Fruit fly (Drosophila melanogaster) whole organism, prepupa: ENCODE results near the gene Rev1.

Source experiments
- Blimp-1 ChIP-seq: fragments of 200-800 bp; sonication (Bioruptor generic); optimal IDR thresholded peaks from 3 replicates; lab custom pipeline; 2017; ENCODE audit warnings: missing biosample characterization, missing genetic modification characterization, mild to moderate bottlenecking, moderate library complexity, missing genetic modification reagents
- CG10631 ChIP-seq: fragments of 200-800 bp; sonication (Bioruptor generic); optimal IDR thresholded peaks from 2 replicates; lab custom pipeline; 2016; ENCODE audit warnings: missing biosample characterization, missing genetic modification characterization
- CG11294 ChIP-seq: fragments of 200-800 bp; sonication (Bioruptor generic); IDR thresholded peaks from 2 replicates; pipeline ENCODE4 v1.3.6; 2022; ENCODE audit warnings: missing biosample characterization, missing genetic modification characterization
- CG11902 ChIP-seq: fragments of 200-800 bp; sonication (Bioruptor generic); optimal IDR thresholded peaks from 3 replicates; lab custom pipeline; 2016; ENCODE audit warnings: missing biosample characterization, missing genetic modification characterization
- CG15336 ChIP-seq: fragments of 200-800 bp; sonication (Bioruptor generic); IDR thresholded peaks from 2 replicates; pipeline ENCODE4 v1.3.6; 2022; ENCODE audit warnings: missing biosample characterization, missing genetic modification characterization
- CG16779 ChIP-seq: fragments of 200-800 bp; sonication (Bioruptor generic); optimal IDR thresholded peaks from 3 replicates; lab custom pipeline; 2017; ENCODE audit warnings: missing biosample characterization, mild to moderate bottlenecking, missing genetic modification characterization
- CG3032 ChIP-seq: fragments of 200-800 bp; optimal IDR thresholded peaks from 2 replicates; lab custom pipeline; 2019; ENCODE audit warnings: missing biosample characterization, mild to moderate bottlenecking, missing genetic modification characterization, moderate library complexity
- CG31627 ChIP-seq: fragments of 200-800 bp; sonication (Bioruptor generic); optimal IDR thresholded peaks from 3 replicates; lab custom pipeline; 2016; ENCODE audit warnings: missing biosample characterization, missing genetic modification characterization
- CG34406 ChIP-seq: fragments of 200-800 bp; sonication (Bioruptor generic); optimal IDR thresholded peaks from 3 replicates; lab custom pipeline; 2016; ENCODE audit warnings: missing biosample characterization, missing genetic modification characterization
- CG3919 ChIP-seq: fragments of 200-800 bp; sonication (Bioruptor generic); optimal IDR thresholded peaks from 3 replicates; lab custom pipeline; 2016; ENCODE audit warnings: missing biosample characterization, missing genetic modification characterization
- CG4318 ChIP-seq: fragments of 200-800 bp; sonication (Bioruptor generic); optimal IDR thresholded peaks from 3 replicates; lab custom pipeline; 2017; ENCODE audit warnings: missing biosample characterization, mild to moderate bottlenecking, missing genetic modification characterization
- CG6163 ChIP-seq: fragments of 200-800 bp; sonication (Bioruptor generic); IDR thresholded peaks from 3 replicates; pipeline ENCODE4 v1.3.6; 2022; ENCODE audit warnings: missing biosample characterization, missing genetic modification characterization
- CG6276 ChIP-seq: fragments of 200-800 bp; sonication (Bioruptor generic); optimal IDR thresholded peaks from 2 replicates; lab custom pipeline; 2017; ENCODE audit warnings: missing biosample characterization, mild to moderate bottlenecking, missing genetic modification characterization
- CG6792 ChIP-seq: fragments of 200-800 bp; sonication (Bioruptor generic); optimal IDR thresholded peaks from 3 replicates; lab custom pipeline; 2016; ENCODE audit warnings: missing biosample characterization, missing genetic modification characterization
- CG6854 ChIP-seq: fragments of 200-800 bp; sonication (Bioruptor generic); optimal IDR thresholded peaks from 2 replicates; lab custom pipeline; 2017; ENCODE audit warnings: missing biosample characterization, mild to moderate bottlenecking, missing genetic modification characterization
- CG8119 ChIP-seq: fragments of 200-800 bp; sonication (Bioruptor generic); IDR thresholded peaks from 3 replicates; pipeline ENCODE4 v1.3.6; 2022; ENCODE audit warnings: missing biosample characterization, missing genetic modification characterization
- CG8319 ChIP-seq: fragments of 200-800 bp; sonication (Bioruptor generic); optimal IDR thresholded peaks from 3 replicates; lab custom pipeline; 2016; ENCODE audit warnings: missing biosample characterization, missing genetic modification characterization
- CG9139 ChIP-seq: fragments of 200-800 bp; sonication (Bioruptor generic); optimal IDR thresholded peaks from 3 replicates; lab custom pipeline; 2017; ENCODE audit warnings: missing biosample characterization, mild to moderate bottlenecking, missing genetic modification characterization
- Eip78C ChIP-seq: fragments of 200-800 bp; sonication (Bioruptor generic); peaks from one replicate; lab custom pipeline; 2016; ENCODE audit warnings: missing biosample characterization, missing genetic modification characterization
- Ets21C ChIP-seq: fragments of 200-800 bp; sonication (Bioruptor generic); optimal IDR thresholded peaks from 3 replicates; lab custom pipeline; 2016; ENCODE audit warnings: missing biosample characterization, missing genetic modification characterization
- Ets96B ChIP-seq: fragments of 200-800 bp; optimal IDR thresholded peaks from 2 replicates; lab custom pipeline; 2019; ENCODE audit warnings: missing biosample characterization, mild to moderate bottlenecking, missing genetic modification characterization, moderate library complexity
- Hr4 ChIP-seq: fragments of 200-800 bp; sonication (Bioruptor generic); optimal IDR thresholded peaks from 3 replicates; lab custom pipeline; 2016; ENCODE audit warnings: missing biosample characterization, missing genetic modification characterization
- Lpt ChIP-seq: fragments of 200-800 bp; sonication (Bioruptor generic); optimal IDR thresholded peaks from 3 replicates; lab custom pipeline; 2016; ENCODE audit warnings: missing biosample characterization, missing genetic modification characterization
- Met ChIP-seq: fragments of 200-800 bp; sonication (Bioruptor generic); optimal IDR thresholded peaks from 3 replicates; lab custom pipeline; 2016; ENCODE audit warnings: missing biosample characterization, missing genetic modification characterization
- OdsH ChIP-seq: fragments of 200-800 bp; sonication (Bioruptor generic); optimal IDR thresholded peaks from 3 replicates; lab custom pipeline; 2016; ENCODE audit warnings: missing biosample characterization, missing genetic modification characterization
- Smox ChIP-seq: fragments of 200-800 bp; sonication (Bioruptor generic); optimal IDR thresholded peaks from 3 replicates; lab custom pipeline; 2016; ENCODE audit warnings: missing biosample characterization, missing genetic modification characterization
- Sox15 ChIP-seq: fragments of 200-800 bp; sonication (Bioruptor generic); optimal IDR thresholded peaks from 3 replicates; lab custom pipeline; 2016; ENCODE audit warnings: missing biosample characterization, missing genetic modification characterization
- acj6 ChIP-seq: fragments of 200-800 bp; sonication (Bioruptor generic); optimal IDR thresholded peaks from 3 replicates; lab custom pipeline; 2016; ENCODE audit warnings: missing biosample characterization, missing genetic modification characterization
- cyc ChIP-seq: fragments of 200-800 bp; sonication (Bioruptor generic); optimal IDR thresholded peaks from 3 replicates; lab custom pipeline; 2016; ENCODE audit warnings: missing biosample characterization, missing genetic modification characterization
- dac ChIP-seq: fragments of 200-800 bp; sonication (Bioruptor generic); optimal IDR thresholded peaks from 2 replicates; lab custom pipeline; 2017; ENCODE audit warnings: missing biosample characterization, mild to moderate bottlenecking, missing genetic modification characterization
- dsx ChIP-seq: fragments of 200-800 bp; optimal IDR thresholded peaks from 3 replicates; lab custom pipeline; 2019; ENCODE audit warnings: missing biosample characterization, mild to moderate bottlenecking, missing genetic modification characterization, moderate library complexity; ENCODE audit not compliant: poor library complexity, severe bottlenecking
- eg ChIP-seq: fragments of 200-800 bp; sonication (Bioruptor generic); IDR thresholded peaks from 3 replicates; pipeline ENCODE4 v1.3.6; 2022; ENCODE audit warnings: missing biosample characterization, missing genetic modification characterization
- esn ChIP-seq: fragments of 200-800 bp; sonication (Bioruptor generic); optimal IDR thresholded peaks from 2 replicates; lab custom pipeline; 2016; ENCODE audit warnings: missing biosample characterization, mild to moderate bottlenecking, missing genetic modification characterization, moderate library complexity
- fd59A ChIP-seq: fragments of 200-800 bp; sonication (Bioruptor generic); optimal IDR thresholded peaks from 2 replicates; lab custom pipeline; 2017; ENCODE audit warnings: missing biosample characterization, mild to moderate bottlenecking, missing genetic modification characterization, missing genetic modification reagents
- fkh ChIP-seq: fragments of 200-800 bp; sonication (Bioruptor generic); optimal IDR thresholded peaks from 3 replicates; lab custom pipeline; 2017; ENCODE audit warnings: missing biosample characterization, mild to moderate bottlenecking, missing genetic modification characterization, moderate library complexity
- pdm3 ChIP-seq: fragments of 200-800 bp; sonication (Bioruptor generic); optimal IDR thresholded peaks from 3 replicates; lab custom pipeline; 2016; ENCODE audit warnings: missing biosample characterization, missing genetic modification characterization
- salr ChIP-seq, 2 experiments: fragments of 200-800 bp; sonication (Bioruptor generic); optimal IDR thresholded peaks; 3 replicates each; lab custom pipeline; 2016 to 2018; ENCODE audit warnings: missing biosample characterization in 2 of 2, missing genetic modification characterization in 2 of 2, mild to moderate bottlenecking in 1 of 2
- ss ChIP-seq, 2 experiments: fragments of 200-800 bp; sonication (Bioruptor generic); optimal IDR thresholded peaks; 2 replicates in 1 of 2; 3 replicates in 1 of 2; lab custom pipeline; 2017 to 2018; ENCODE audit warnings: mild to moderate bottlenecking in 2 of 2, missing biosample characterization in 2 of 2, missing genetic modification characterization in 2 of 2, moderate library complexity in 1 of 2
- svp ChIP-seq: fragments of 200-800 bp; sonication (Bioruptor generic); peaks from one replicate; lab custom pipeline; 2016; ENCODE audit warnings: missing biosample characterization, missing genetic modification characterization
- topi ChIP-seq: fragments of 200-800 bp; sonication (Bioruptor generic); optimal IDR thresholded peaks from 3 replicates; lab custom pipeline; 2016; ENCODE audit warnings: missing biosample characterization, missing genetic modification characterization

Rev1 gene

dm6 chr3L:681793-682369 is 27.7 kb downstream of the Rev1 start (continued):
- no peak for TF ChIP-seq fd59A (GFP tag; lab: Kevin White, UChicago)
- no peak for TF ChIP-seq Blimp-1 (GFP tag; lab: Kevin White, UChicago)
- peak; percentile 23 for TF ChIP-seq cyc (GFP tag; lab: Kevin White, UChicago)
- TF ChIP-seq esn (GFP tag; lab: Kevin White, UChicago), result peak; percentile 64
- TF ChIP-seq CG15336 (GFP tag; lab: Robert Waterston, UW), result peak; percentile 21; the same call in 1 of the 2 replicates
- TF ChIP-seq svp, result peak; percentile 65
- no peak for TF ChIP-seq Ets96B (tag; lab: Kevin White, UChicago)
- peak; percentile 42 for TF ChIP-seq Met (GFP tag; lab: Kevin White, UChicago)
- TF ChIP-seq Sox15 (GFP tag; lab: Kevin White, UChicago), result no peak
- peak; percentile 34 for TF ChIP-seq Smox (GFP tag; lab: Kevin White, UChicago)
- TF ChIP-seq Eip78C (GFP tag; lab: Kevin White, UChicago), result peak; percentile 62
- no peak for TF ChIP-seq CG4318 (GFP tag; lab: Kevin White, UChicago)
- no peak for TF ChIP-seq CG10631 (GFP tag; lab: Kevin White, UChicago)
- TF ChIP-seq Ets21C (GFP tag; lab: Kevin White, UChicago), result peak; percentile 1
- TF ChIP-seq OdsH (GFP tag; lab: Kevin White, UChicago), result peak; percentile 26
- TF ChIP-seq CG8119 (GFP tag; lab: Robert Waterston, UW), result 0 out of 3 replicates have a peak, but pooled peaks have one; percentile 18
- no peak for TF ChIP-seq CG3032 (tag; lab: Kevin White, UChicago)
- no peak for TF ChIP-seq salr (GFP tag; optimal IDR thresholded peaks at IDR 0.05; lab: Kevin White, UChicago)

dm6 chr3L:682420-682882 is 28.3 kb downstream of the Rev1 start, which contains the start of gene CG3386:
CG3386 (minus strand) TSS chr3L:682470.
- TF ChIP-seq CG15336 (GFP tag; lab: Robert Waterston, UW) (peak; percentile 17; the same call in 1 of the 2 replicates), CG6163 (GFP tag; lab: Robert Waterston, UW) (peak; percentile 29; the same call in 1 of the 3 replicates), CG9139 (GFP tag; lab: Kevin White, UChicago) (no peak), CG8319 (GFP tag; lab: Kevin White, UChicago) (peak; percentile 58), Ets96B (tag; lab: Kevin White, UChicago) (no peak), cyc (GFP tag; lab: Kevin White, UChicago) (no peak), dsx (GFP tag; lab: Kevin White, UChicago) (peak; percentile 13), Eip78C (GFP tag; lab: Kevin White, UChicago) (peak; percentile 65), CG6276 (peak; percentile 52), ss (GFP tag; optimal IDR thresholded peaks at IDR 0.05; lab: Kevin White, UChicago) (peak; percentile 63 to 85), svp (peak; percentile 86), eg (GFP tag; lab: Robert Waterston, UW) (0 out of 3 replicates have a peak, but pooled peaks have one; percentile 6), Lpt (GFP tag; lab: Kevin White, UChicago) (peak; percentile 17), dac (no peak)

DNA sequence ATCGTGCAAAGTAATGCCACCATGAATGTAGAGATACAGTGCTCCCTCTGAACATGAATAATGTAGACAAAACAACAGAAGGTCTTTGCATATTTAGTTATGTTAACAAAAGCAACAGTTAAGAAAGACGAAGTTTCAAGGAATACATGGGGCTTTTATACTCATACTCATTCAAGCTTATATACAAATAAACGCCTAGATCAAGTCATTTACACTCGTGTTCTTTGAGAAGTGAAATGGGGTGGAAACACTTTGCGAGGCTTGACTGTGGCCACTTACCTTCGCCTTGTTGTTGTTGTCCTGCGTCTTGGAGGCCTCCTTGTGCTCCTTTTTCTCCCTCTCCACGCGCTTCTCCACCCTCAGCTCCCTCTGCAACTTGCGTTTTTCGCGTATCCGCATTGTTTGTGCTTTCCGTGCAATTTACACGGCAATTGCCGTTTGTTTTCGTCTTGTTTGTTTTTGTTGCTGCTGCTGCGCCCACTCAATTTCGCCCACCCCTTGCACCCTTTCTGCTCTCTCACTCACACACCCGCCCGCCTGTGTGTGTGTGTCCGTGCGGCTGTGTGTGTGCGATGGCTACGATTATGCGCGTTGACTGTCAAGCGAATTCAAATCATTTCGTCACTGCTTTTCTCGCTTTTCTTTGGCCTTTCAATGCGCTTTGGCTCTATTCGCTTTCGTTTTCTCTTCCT is 30.7 kb downstream of the Rev1 start:
- TF ChIP-seq Met (GFP tag; lab: Kevin White, UChicago) (no peak), CG6792 (GFP tag; lab: Kevin White, UChicago) (no peak), Eip78C (GFP tag; lab: Kevin White, UChicago) (peak; percentile 51), salr (GFP tag; optimal IDR thresholded peaks at IDR 0.05; lab: Kevin White, UChicago) (peak in 1 of 2 experiments; percentile 3), Smox (GFP tag; lab: Kevin White, UChicago) (no peak), Lpt (GFP tag; lab: Kevin White, UChicago) (no peak), cyc (GFP tag; lab: Kevin White, UChicago) (no peak), fkh (GFP tag; lab: Kevin White, UChicago) (peak; percentile 24), CG3919 (GFP tag; lab: Kevin White, UChicago) (no peak), Ets21C (GFP tag; lab: Kevin White, UChicago) (no peak), CG11294 (GFP tag; lab: Robert Waterston, UW) (no peak), CG31627 (GFP tag; lab: Kevin White, UChicago) (no peak), Hr4 (GFP tag; lab: Kevin White, UChicago) (no peak), ss (GFP tag; optimal IDR thresholded peaks at IDR 0.05; lab: Kevin White, UChicago) (no peak), topi (GFP tag; lab: Kevin White, UChicago) (no peak), CG11902 (GFP tag; lab: Kevin White, UChicago) (no peak), Ets96B (tag; lab: Kevin White, UChicago) (peak; percentile 19), CG34406 (GFP tag; lab: Kevin White, UChicago) (no peak), CG16779 (tag; lab: Kevin White, UChicago) (peak; percentile 16), fd59A (GFP tag; lab: Kevin White, UChicago) (peak; percentile 15), CG6163 (GFP tag; lab: Robert Waterston, UW) (peak; percentile 35; the same call in 1 of the 3 replicates), Blimp-1 (GFP tag; lab: Kevin White, UChicago) (no peak), CG3032 (tag; lab: Kevin White, UChicago) (peak; percentile 4), acj6 (GFP tag; lab: Kevin White, UChicago) (no peak), CG6854 (GFP tag; lab: Kevin White, UChicago) (no peak), pdm3 (GFP tag; lab: Kevin White, UChicago) (no peak), CG8319 (GFP tag; lab: Kevin White, UChicago) (no peak), eg (GFP tag; lab: Robert Waterston, UW) (0 out of 3 replicates have a peak, but pooled peaks have one; percentile 17)
